Worm (Caenorhabditis elegans) whole organism, midembryonic: ENCODE results near the gene comt-1.

Experiments
- T22C8.4 ChIP-seq: fragments of 200-800 bp; sonication (Bioruptor generic); IDR thresholded peaks from 2 replicates; pipeline ENCODE4 v1.3.6; 2022; ENCODE audit warnings: missing genetic modification characterization, missing compliant biosample characterization
- cog-1 ChIP-seq: sonication (generic microtip); optimal IDR thresholded peaks from 2 replicates; lab custom pipeline; 2016; ENCODE audit warnings: missing genetic modification characterization, missing compliant biosample characterization
- flt-1 ChIP-seq: fragments of 200-800 bp; sonication (Bioruptor generic); IDR thresholded peaks from 2 replicates; pipeline ENCODE4 v1.3.6; 2022; ENCODE audit warnings: missing genetic modification characterization, missing compliant biosample characterization
- klf-2 ChIP-seq: fragments of 200-800 bp; sonication (Bioruptor generic); conservative IDR thresholded peaks from 2 replicates; pipeline ENCODE4 v1.3.6; 2022; ENCODE audit warnings: missing genetic modification reagents, missing genetic modification characterization, missing compliant biosample characterization
- med-1 ChIP-seq: sonication (generic microtip); optimal IDR thresholded peaks from 2 replicates; lab custom pipeline; 2017; ENCODE audit warnings: missing genetic modification characterization, mild to moderate bottlenecking, missing compliant biosample characterization, antibody characterized with exemption, missing genetic modification reagents; ENCODE audit not compliant: insufficient read depth
- ref-1 ChIP-seq: fragments of 200-800 bp; sonication (Bioruptor generic); conservative IDR thresholded peaks from 2 replicates; pipeline ENCODE4 v1.3.6; 2022; ENCODE audit warnings: missing genetic modification reagents, missing genetic modification characterization, missing compliant biosample characterization
- tab-1 ChIP-seq: fragments of 200-800 bp; sonication (Bioruptor generic); IDR thresholded peaks from 2 replicates; pipeline ENCODE4 v1.3.6; 2022; ENCODE audit warnings: missing genetic modification characterization, missing compliant biosample characterization
- ztf-23 ChIP-seq: fragments of 200-800 bp; sonication (Bioruptor generic); IDR thresholded peaks from 2 replicates; pipeline ENCODE4 v1.3.6; 2022; ENCODE audit warnings: missing genetic modification reagents, missing genetic modification characterization, missing compliant biosample characterization
- ztf-29 ChIP-seq: fragments of 200-800 bp; sonication (Bioruptor generic); IDR thresholded peaks from 2 replicates; pipeline ENCODE4 v1.3.6; 2022; ENCODE audit warnings: missing genetic modification reagents, missing genetic modification characterization, missing compliant biosample characterization

The comt-1 gene

ce11 chrX:2862372-2862771 is at the start of gene comt-1:
comt-1 (minus strand) TSS chrX:2862472.
- TF ChIP-seq ref-1 (GFP tag; lab: Robert Waterston, UW) (no peak), tab-1 (no peak), flt-1 (GFP tag; lab: Robert Waterston, UW) (no peak), ztf-29 (GFP tag; lab: Robert Waterston, UW) (no peak), ztf-23 (GFP tag; lab: Robert Waterston, UW) (no peak), T22C8.4 (GFP tag; lab: Robert Waterston, UW) (no peak), klf-2 (GFP tag; lab: Robert Waterston, UW) (no peak), cog-1 (tag; lab: Kevin White, UChicago) (no peak), med-1 (GFP tag; lab: Kevin White, UChicago) (no peak)

- TF ChIP-seq ztf-23 (GFP tag; lab: Robert Waterston, UW) (no peak), tab-1 (no peak), flt-1 (GFP tag; lab: Robert Waterston, UW) (no peak), klf-2 (GFP tag; lab: Robert Waterston, UW) (no peak), ref-1 (GFP tag; lab: Robert Waterston, UW) (no peak), med-1 (GFP tag; lab: Kevin White, UChicago) (no peak), T22C8.4 (GFP tag; lab: Robert Waterston, UW) (no peak), ztf-29 (GFP tag; lab: Robert Waterston, UW) (no peak)
Measured at ce11 chrX:2909227-2909626, 47.0 kb upstream of the comt-1 start, which contains the start of gene nmy-1. nmy-1 (plus strand) TSS chrX:2909527.

ce11 chrX:2907296-2907873 is 45.1 kb upstream of the comt-1 start:
- TF ChIP-seq klf-2 (GFP tag; lab: Robert Waterston, UW), result no peak
- TF ChIP-seq ref-1 (GFP tag; lab: Robert Waterston, UW), result no peak
- no peak for TF ChIP-seq tab-1
- TF ChIP-seq ztf-23 (GFP tag; lab: Robert Waterston, UW), result no peak
- no peak for TF ChIP-seq T22C8.4 (GFP tag; lab: Robert Waterston, UW)
- TF ChIP-seq ztf-29 (GFP tag; lab: Robert Waterston, UW), result no peak
- TF ChIP-seq med-1 (GFP tag; lab: Kevin White, UChicago), result no peak
- no peak for TF ChIP-seq flt-1 (GFP tag; lab: Robert Waterston, UW)
- TF ChIP-seq cog-1 (tag; lab: Kevin White, UChicago), result no peak

ce11 chrX:2906062-2906732 is 43.9 kb upstream of the comt-1 start:
- TF ChIP-seq T22C8.4 (GFP tag; lab: Robert Waterston, UW) (no peak), med-1 (GFP tag; lab: Kevin White, UChicago) (no peak), ref-1 (GFP tag; lab: Robert Waterston, UW) (no peak)

ce11 chrX:2903715-2904419 is 41.6 kb upstream of the comt-1 start:
- TF ChIP-seq T22C8.4 (GFP tag; lab: Robert Waterston, UW), result no peak
- TF ChIP-seq klf-2 (GFP tag; lab: Robert Waterston, UW), result no peak
- no peak for TF ChIP-seq ztf-29 (GFP tag; lab: Robert Waterston, UW)
- no peak for TF ChIP-seq med-1 (GFP tag; lab: Kevin White, UChicago)
- no peak for TF ChIP-seq cog-1 (tag; lab: Kevin White, UChicago)
- TF ChIP-seq ref-1 (GFP tag; lab: Robert Waterston, UW), result no peak
- TF ChIP-seq flt-1 (GFP tag; lab: Robert Waterston, UW), result no peak
- no peak for TF ChIP-seq ztf-23 (GFP tag; lab: Robert Waterston, UW)
- TF ChIP-seq tab-1, result no peak

- TF ChIP-seq med-1 (GFP tag; lab: Kevin White, UChicago) (no peak), ztf-29 (GFP tag; lab: Robert Waterston, UW) (no peak), klf-2 (GFP tag; lab: Robert Waterston, UW) (no peak), flt-1 (GFP tag; lab: Robert Waterston, UW) (no peak), ref-1 (GFP tag; lab: Robert Waterston, UW) (no peak)
Measured at ce11 chrX:2902854-2903253, 40.6 kb upstream of the comt-1 start.

ce11 chrX:2900897-2901496 is 38.7 kb upstream of the comt-1 start:
- TF ChIP-seq tab-1 (0 out of 2 replicates have a peak, but pooled peaks have one; percentile 16), ref-1 (GFP tag; lab: Robert Waterston, UW) (no peak), ztf-23 (GFP tag; lab: Robert Waterston, UW) (0 out of 2 replicates have a peak, but pooled peaks have one; percentile 14), T22C8.4 (GFP tag; lab: Robert Waterston, UW) (no peak), cog-1 (tag; lab: Kevin White, UChicago) (peak; percentile 24), klf-2 (GFP tag; lab: Robert Waterston, UW) (no peak), flt-1 (GFP tag; lab: Robert Waterston, UW) (no peak), ztf-29 (GFP tag; lab: Robert Waterston, UW) (peak; percentile 63; the same call in 1 of the 2 replicates), med-1 (GFP tag; lab: Kevin White, UChicago) (no peak)

- no peak for TF ChIP-seq tab-1
- no peak for TF ChIP-seq cog-1 (tag; lab: Kevin White, UChicago)
- no peak for TF ChIP-seq med-1 (GFP tag; lab: Kevin White, UChicago)
- no peak for TF ChIP-seq ref-1 (GFP tag; lab: Robert Waterston, UW)
- TF ChIP-seq klf-2 (GFP tag; lab: Robert Waterston, UW), result no peak
- no peak for TF ChIP-seq ztf-23 (GFP tag; lab: Robert Waterston, UW)
- no peak for TF ChIP-seq ztf-29 (GFP tag; lab: Robert Waterston, UW)
- no peak for TF ChIP-seq flt-1 (GFP tag; lab: Robert Waterston, UW)
- no peak for TF ChIP-seq T22C8.4 (GFP tag; lab: Robert Waterston, UW)
Measured at ce11 chrX:2898256-2898655, 36.0 kb upstream of the comt-1 start, which contains the start of gene F52B10.3. F52B10.3 (minus strand) TSS chrX:2898356.
